Worm (Caenorhabditis elegans) whole organism, early embryonic: ENCODE data around the gene valv-1.

ENCODE experiments used
- F13C5.2 ChIP-seq: sonication (generic microtip); optimal IDR thresholded peaks from 2 replicates; lab custom pipeline; 2017; ENCODE audit warnings: mild to moderate bottlenecking, missing genetic modification characterization, inconsistent platforms, missing compliant biosample characterization
- ama-1 ChIP-seq: fragments of 150-350 bp; optimal IDR thresholded peaks from 2 replicates; lab custom pipeline; 2014
- ceh-36 ChIP-seq: sonication (generic microtip); optimal IDR thresholded peaks from 2 replicates; lab custom pipeline; 2016; ENCODE audit warnings: missing genetic modification characterization, inconsistent platforms, missing compliant biosample characterization
- ets-7 ChIP-seq: sonication (generic microtip); optimal IDR thresholded peaks from 2 replicates; lab custom pipeline; 2016; ENCODE audit warnings: missing genotype, missing genetic modification characterization, missing compliant biosample characterization
- flt-1 ChIP-seq: fragments of 200-800 bp; sonication (Bioruptor generic); IDR thresholded peaks from 2 replicates; pipeline ENCODE4 v1.3.6; 2022; ENCODE audit warnings: missing genetic modification characterization, missing compliant biosample characterization
- hnd-1 ChIP-seq: sonication (generic microtip); optimal IDR thresholded peaks from 2 replicates; lab custom pipeline; 2016; ENCODE audit warnings: missing genetic modification characterization, missing compliant biosample characterization
- pes-1 ChIP-seq: fragments of 200-800 bp; sonication (Bioruptor generic); IDR thresholded peaks from 2 replicates; pipeline ENCODE4 v1.3.6; 2022; ENCODE audit warnings: missing genetic modification reagents, missing genetic modification characterization, missing compliant biosample characterization
- scrt-1 ChIP-seq: fragments of 200-800 bp; sonication (Bioruptor generic); IDR thresholded peaks from 2 replicates; pipeline ENCODE4 v1.3.6; 2022; ENCODE audit warnings: missing genetic modification characterization, missing compliant biosample characterization
- tbx-11 ChIP-seq: fragments of 200-800 bp; sonication (Bioruptor generic); IDR thresholded peaks from 2 replicates; pipeline ENCODE4 v1.3.6; 2022; ENCODE audit warnings: missing genetic modification characterization, missing compliant biosample characterization
- tbx-37 ChIP-seq: fragments of 200-800 bp; sonication (Bioruptor generic); conservative IDR thresholded peaks from 2 replicates; pipeline ENCODE4 v1.3.6; 2022; ENCODE audit warnings: missing genetic modification reagents, missing genetic modification characterization, missing compliant biosample characterization
- tra-4 ChIP-seq: sonication (generic microtip); optimal IDR thresholded peaks from 2 replicates; lab custom pipeline; 2017; ENCODE audit warnings: missing genetic modification characterization, missing compliant biosample characterization

ce11 chrIV:7407301-7407700 lies 37.8 kb downstream of the valv-1 start:
- TF ChIP-seq tbx-11, result no peak
- no peak for TF ChIP-seq scrt-1
- TF ChIP-seq ama-1, result no peak
- TF ChIP-seq flt-1 (GFP tag; lab: Robert Waterston, UW), result no peak
- TF ChIP-seq ets-7 (tag; lab: Kevin White, UChicago), result no peak
- no peak for TF ChIP-seq hnd-1 (tag; lab: Kevin White, UChicago)
- TF ChIP-seq tra-4 (tag; lab: Kevin White, UChicago), result no peak
- no peak for TF ChIP-seq tbx-37 (GFP tag; lab: Robert Waterston, UW)
- no peak for TF ChIP-seq F13C5.2
- TF ChIP-seq pes-1, result no peak
- TF ChIP-seq ceh-36 (tag; lab: Kevin White, UChicago), result no peak
